Worm (Caenorhabditis elegans) whole organism, L4 larva: ENCODE results near the gene uroc-1.
A peak's percentile ranks its signal among the peaks of the same experiment; 100 is the strongest.

Experiments
- D1046.2 ChIP-seq: fragments of 200-800 bp; sonication (Bioruptor generic); IDR thresholded peaks from 2 replicates; pipeline ENCODE4 v1.3.6; 2022; ENCODE audit warnings: missing genetic modification characterization, missing compliant biosample characterization
- F10B5.3 ChIP-seq: sonication (generic microtip); optimal IDR thresholded peaks from 2 replicates; lab custom pipeline; 2016; ENCODE audit warnings: mild to moderate bottlenecking, missing genetic modification characterization, missing compliant biosample characterization
- F37D6.2 ChIP-seq: sonication (generic microtip); optimal IDR thresholded peaks from 2 replicates; lab custom pipeline; 2016; ENCODE audit warnings: mild to moderate bottlenecking, missing genetic modification characterization, missing compliant biosample characterization
- R02D3.7 ChIP-seq: fragments of 150-350 bp; sonication (generic microtip); optimal IDR thresholded peaks from 3 replicates; lab custom pipeline; 2014; ENCODE audit warnings: missing biosample characterization, missing genetic modification characterization
- Y105C5A.15 ChIP-seq: fragments of 200-800 bp; sonication (Bioruptor generic); IDR thresholded peaks from 2 replicates; pipeline ENCODE4 v1.3.6; 2022; ENCODE audit warnings: missing genetic modification characterization, missing compliant biosample characterization
- Y48G9A.11 ChIP-seq: fragments of 200-800 bp; sonication (Bioruptor generic); IDR thresholded peaks from 2 replicates; pipeline ENCODE4 v1.3.6; 2022; ENCODE audit warnings: missing genetic modification reagents, missing genetic modification characterization, missing compliant biosample characterization
- aha-1 ChIP-seq: fragments of 150-350 bp; peaks from one replicate; lab custom pipeline; 2014; ENCODE audit warnings: missing biosample characterization, missing genetic modification characterization
- ama-1 ChIP-seq: fragments of 150-350 bp; optimal IDR thresholded peaks from 2 replicates; lab custom pipeline; 2014; ENCODE audit warnings: inconsistent platforms, mixed read lengths
- ceh-28 ChIP-seq: fragments of 150-350 bp; optimal IDR thresholded peaks from 2 replicates; lab custom pipeline; 2014; ENCODE audit warnings: missing biosample characterization, missing genetic modification reagents, missing genetic modification characterization
- ceh-62 ChIP-seq: sonication (generic microtip); optimal IDR thresholded peaks from 2 replicates; lab custom pipeline; 2017; ENCODE audit warnings: missing biosample characterization, missing genetic modification characterization
- ceh-82 ChIP-seq: sonication (generic microtip); optimal IDR thresholded peaks from 2 replicates; lab custom pipeline; 2017; ENCODE audit warnings: missing biosample characterization, missing genetic modification characterization
- ces-1 ChIP-seq: fragments of 150-350 bp; sonication (generic microtip); optimal IDR thresholded peaks from 4 replicates; lab custom pipeline; 2014; ENCODE audit warnings: missing biosample characterization, missing genetic modification reagents, missing genetic modification characterization
- daf-16 ChIP-seq, 3 experiments: sonication (generic microtip); optimal IDR thresholded peaks; 2 replicates each; lab custom pipeline; 2016 to 2017; ENCODE audit warnings: missing genetic modification characterization in 3 of 3, missing genetic modification reagents in 3 of 3, mild to moderate bottlenecking in 2 of 3, missing compliant biosample characterization in 2 of 3, missing biosample characterization in 1 of 3, moderate library complexity in 1 of 3
- dmd-6 ChIP-seq: fragments of 200-800 bp; sonication (Bioruptor generic); IDR thresholded peaks from 2 replicates; pipeline ENCODE4 v1.3.6; 2022; ENCODE audit warnings: missing genetic modification reagents, missing genetic modification characterization, missing compliant biosample characterization
- duxl-1 ChIP-seq: sonication (generic microtip); optimal IDR thresholded peaks from 2 replicates; lab custom pipeline; 2016; ENCODE audit warnings: mild to moderate bottlenecking, missing genetic modification characterization, moderate library complexity, missing compliant biosample characterization; ENCODE audit not compliant: poor library complexity
- egl-27 ChIP-seq: sonication (generic microtip); optimal IDR thresholded peaks from 3 replicates; lab custom pipeline; 2017; ENCODE audit warnings: missing biosample characterization, missing genetic modification reagents, missing genetic modification characterization
- egl-43 ChIP-seq: fragments of 200-800 bp; sonication (Bioruptor generic); IDR thresholded peaks from 2 replicates; pipeline ENCODE4 v1.3.6; 2022; ENCODE audit warnings: missing genetic modification reagents, missing genetic modification characterization, missing compliant biosample characterization
- gei-8 ChIP-seq: fragments of 200-800 bp; sonication (Bioruptor generic); optimal IDR thresholded peaks from 2 replicates; lab custom pipeline; 2018; ENCODE audit warnings: mild to moderate bottlenecking, missing genetic modification characterization, missing compliant biosample characterization
- hmg-1.1 ChIP-seq: fragments of 200-800 bp; sonication (Bioruptor generic); IDR thresholded peaks from 2 replicates; pipeline ENCODE4 v1.3.6; 2022; ENCODE audit warnings: missing genetic modification reagents, missing genetic modification characterization, missing compliant biosample characterization
- jun-1 ChIP-seq: fragments of 150-350 bp; optimal IDR thresholded peaks from 2 replicates; lab custom pipeline; 2014; ENCODE audit warnings: missing biosample characterization, missing genetic modification reagents, missing genetic modification characterization
- lin-1 ChIP-seq: fragments of 200-800 bp; sonication (Bioruptor generic); IDR thresholded peaks from 2 replicates; pipeline ENCODE4 v1.3.6; 2022; ENCODE audit warnings: missing genetic modification reagents, missing genetic modification characterization, missing compliant biosample characterization
- lsy-2 ChIP-seq, 2 experiments: fragments of 150-350 bp in 1 of 2; sonication (generic microtip) in 1 of 2; optimal IDR thresholded peaks; 2 replicates each; lab custom pipeline; 2014 to 2017; ENCODE audit warnings: missing biosample characterization in 2 of 2, missing genetic modification characterization in 2 of 2
- madf-5 ChIP-seq, 2 experiments: fragments of 200-800 bp; sonication (Bioruptor generic); IDR thresholded peaks; 2 replicates each; pipeline ENCODE4 v1.3.6; 2022; ENCODE audit warnings: missing compliant biosample characterization in 2 of 2, missing genetic modification characterization in 2 of 2
- mep-1 ChIP-seq: fragments of 150-350 bp; sonication (generic microtip); optimal IDR thresholded peaks from 3 replicates; lab custom pipeline; 2014; ENCODE audit warnings: missing biosample characterization, missing genetic modification characterization
- mes-2 ChIP-seq: sonication (generic microtip); optimal IDR thresholded peaks from 2 replicates; lab custom pipeline; 2016; ENCODE audit warnings: missing genotype, mild to moderate bottlenecking, missing genetic modification characterization, missing compliant biosample characterization; ENCODE audit not compliant: poor library complexity, severe bottlenecking
- mxl-2 ChIP-seq: fragments of 200-800 bp; sonication (Bioruptor generic); conservative IDR thresholded peaks from 2 replicates; pipeline ENCODE4 v1.3.6; 2022; ENCODE audit warnings: missing genetic modification reagents, missing genetic modification characterization, missing compliant biosample characterization
- nhr-10 ChIP-seq: fragments of 150-350 bp; optimal IDR thresholded peaks from 2 replicates; lab custom pipeline; 2014; ENCODE audit warnings: missing biosample characterization, missing genetic modification characterization
- nhr-237 ChIP-seq: sonication (generic microtip); optimal IDR thresholded peaks from 2 replicates; lab custom pipeline; 2017; ENCODE audit warnings: missing biosample characterization, missing genetic modification characterization
- nhr-25 ChIP-seq: sonication (generic microtip); optimal IDR thresholded peaks from 2 replicates; lab custom pipeline; 2017; ENCODE audit warnings: missing genetic modification characterization, mild to moderate bottlenecking, missing compliant biosample characterization, antibody characterized with exemption, moderate library complexity, borderline replicate concordance; ENCODE audit not compliant: insufficient read depth
- nhr-41 ChIP-seq: fragments of 200-800 bp; sonication (Bioruptor generic); IDR thresholded peaks from 2 replicates; pipeline ENCODE4 v1.3.6; 2022; ENCODE audit warnings: missing genetic modification reagents, missing genetic modification characterization, missing compliant biosample characterization
- nhr-42 ChIP-seq: fragments of 200-800 bp; sonication (Bioruptor generic); IDR thresholded peaks from 2 replicates; pipeline ENCODE4 v1.3.6; 2022; ENCODE audit warnings: missing genetic modification characterization, missing compliant biosample characterization
- php-3 ChIP-seq: fragments of 200-800 bp; sonication (Bioruptor generic); IDR thresholded peaks from 2 replicates; pipeline ENCODE4 v1.3.6; 2022; ENCODE audit warnings: missing genetic modification reagents, missing genetic modification characterization, missing compliant biosample characterization
- rbr-2 ChIP-seq: sonication (generic microtip); optimal IDR thresholded peaks from 2 replicates; lab custom pipeline; 2016; ENCODE audit warnings: missing genotype, missing genetic modification characterization, missing compliant biosample characterization
- set-16 ChIP-seq: fragments of 200-800 bp; sonication (Bioruptor generic); IDR thresholded peaks from 2 replicates; pipeline ENCODE4 v1.3.6; 2022; ENCODE audit warnings: missing genetic modification reagents, missing genetic modification characterization, missing compliant biosample characterization
- skn-1 ChIP-seq: fragments of 150-350 bp; optimal IDR thresholded peaks from 2 replicates; lab custom pipeline; 2014; ENCODE audit warnings: missing biosample characterization, missing genetic modification characterization
- snpc-1.2 ChIP-seq: fragments of 200-800 bp; sonication (Bioruptor generic); IDR thresholded peaks from 2 replicates; pipeline ENCODE4 v1.3.6; 2022; ENCODE audit warnings: missing genetic modification reagents, missing genetic modification characterization, missing compliant biosample characterization
- snpc-4 ChIP-seq: fragments of 150-350 bp; optimal IDR thresholded peaks from 2 replicates; lab custom pipeline; 2014; ENCODE audit warnings: missing biosample characterization, missing genetic modification characterization
- spr-1 ChIP-seq: sonication (generic microtip); optimal IDR thresholded peaks from 2 replicates; lab custom pipeline; 2016; ENCODE audit warnings: mild to moderate bottlenecking, missing genetic modification characterization, missing compliant biosample characterization
- tra-1 ChIP-seq: fragments of 200-800 bp; sonication (Bioruptor generic); IDR thresholded peaks from 2 replicates; pipeline ENCODE4 v1.3.6; 2022; ENCODE audit warnings: missing genetic modification reagents, missing genetic modification characterization, missing compliant biosample characterization
- unc-130 ChIP-seq: sonication (generic microtip); optimal IDR thresholded peaks from 2 replicates; lab custom pipeline; 2016; ENCODE audit warnings: missing genetic modification reagents, missing genetic modification characterization, missing compliant biosample characterization
- vab-7 ChIP-seq: fragments of 200-800 bp; sonication (Bioruptor generic); IDR thresholded peaks from 2 replicates; pipeline ENCODE4 v1.3.6; 2022; ENCODE audit warnings: missing genetic modification reagents, missing genetic modification characterization, missing compliant biosample characterization
- zfp-3 ChIP-seq: fragments of 200-800 bp; sonication (Bioruptor generic); conservative IDR thresholded peaks from 2 replicates; pipeline ENCODE4 v1.3.6; 2022; ENCODE audit warnings: missing genetic modification reagents, missing genetic modification characterization, missing compliant biosample characterization
- zip-2 ChIP-seq: fragments of 150-350 bp; optimal IDR thresholded peaks from 2 replicates; lab custom pipeline; 2014; ENCODE audit warnings: missing biosample characterization, missing genetic modification characterization
- ztf-11 ChIP-seq: fragments of 150-350 bp; optimal IDR thresholded peaks from 2 replicates; lab custom pipeline; 2014; ENCODE audit warnings: missing biosample characterization, missing genetic modification characterization

Gene uroc-1

DNA sequence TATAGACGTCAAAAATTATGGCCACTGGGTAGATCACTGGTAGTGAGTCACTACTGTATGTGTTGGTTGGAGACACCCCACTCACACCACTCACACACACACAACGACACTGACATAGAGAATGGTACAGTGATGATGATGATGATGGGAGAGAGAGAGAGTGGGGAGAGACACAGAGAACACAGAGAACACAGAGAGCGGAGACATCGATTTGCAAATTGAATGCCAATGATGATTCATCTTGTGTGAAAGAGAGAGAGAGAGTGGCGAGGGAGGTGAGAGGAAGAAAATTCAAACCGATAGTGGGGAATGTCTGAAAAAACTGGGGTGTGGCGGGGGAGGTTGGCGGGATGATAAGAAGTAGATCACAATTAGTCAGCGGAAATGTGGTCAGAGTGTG lies 52.6 kb downstream of the uroc-1 start (continued):
- TF ChIP-seq set-16 (GFP tag; lab: Robert Waterston, UW), result 0 out of 2 replicates have a peak, but pooled peaks have one; percentile 6
- 0 out of 2 replicates have a peak, but pooled peaks have one; percentile 36 for TF ChIP-seq egl-43
- TF ChIP-seq ztf-11 (tag; lab: Kevin White, UChicago), result no peak
- peak; percentile 37 for TF ChIP-seq rbr-2
- no peak for TF ChIP-seq daf-16 (GFP tag; optimal IDR thresholded peaks at IDR 0.05; lab: Kevin White, UChicago)
- peak; percentile 18 for TF ChIP-seq daf-16 (tag; optimal IDR thresholded peaks at IDR 0.05; lab: Kevin White, UChicago)
- TF ChIP-seq nhr-41 (GFP tag; lab: Robert Waterston, UW), result no peak
- TF ChIP-seq spr-1 (tag; lab: Kevin White, UChicago), result no peak
- no peak for TF ChIP-seq D1046.2 (GFP tag; lab: Robert Waterston, UW)
- TF ChIP-seq R02D3.7 (tag; lab: Kevin White, UChicago), result no peak
- TF ChIP-seq snpc-4 (tag; lab: Kevin White, UChicago), result no peak
- peak; percentile 86 for TF ChIP-seq aha-1
- peak; percentile 38 for TF ChIP-seq ceh-28
- no peak for TF ChIP-seq php-3
- no peak for TF ChIP-seq duxl-1 (tag; lab: Kevin White, UChicago)
- no peak for TF ChIP-seq egl-27 (tag; lab: Kevin White, UChicago)
- TF ChIP-seq gei-8 (GFP tag; lab: Kevin White, UChicago), result no peak
- no peak for TF ChIP-seq Y105C5A.15 (GFP tag; lab: Robert Waterston, UW)
- peak; percentile 67 for TF ChIP-seq dmd-6 (GFP tag; lab: Robert Waterston, UW)
- peak; percentile 57 for TF ChIP-seq ama-1 (lab: Kevin White, UChicago)
- TF ChIP-seq zip-2 (tag; lab: Kevin White, UChicago), result no peak
- TF ChIP-seq hmg-1.1 (GFP tag; lab: Robert Waterston, UW), result peak; percentile 29; the same call in 1 of the 2 replicates
- peak; percentile 76 for TF ChIP-seq jun-1 (tag; lab: Kevin White, UChicago)
- peak; percentile 62; the same call in 1 of the 2 replicates for TF ChIP-seq lin-1 (GFP tag; lab: Robert Waterston, UW)
- TF ChIP-seq tra-1 (GFP tag; lab: Robert Waterston, UW), result no peak
- TF ChIP-seq skn-1 (tag; lab: Kevin White, UChicago), result no peak
- peak; percentile 76 for TF ChIP-seq nhr-25 (tag; lab: Kevin White, UChicago)
- no peak; the same call in 1 of the 2 replicates for TF ChIP-seq snpc-1.2
- peak; percentile 25 for TF ChIP-seq nhr-10 (tag; lab: Kevin White, UChicago)
- no peak for TF ChIP-seq Y48G9A.11 (GFP tag; lab: Robert Waterston, UW)
- no peak for TF ChIP-seq F37D6.2 (tag; lab: Kevin White, UChicago)
- peak; percentile 68 for TF ChIP-seq mes-2 (tag; lab: Kevin White, UChicago)
- TF ChIP-seq mep-1 (tag; lab: Kevin White, UChicago), result peak; percentile 86
- TF ChIP-seq madf-5 (GFP tag; IDR thresholded peaks at IDR 0.05; lab: Robert Waterston, UW), result no peak
- no peak for TF ChIP-seq unc-130 (GFP tag; lab: Kevin White, UChicago)
- TF ChIP-seq nhr-237 (tag; lab: Kevin White, UChicago), result no peak
- no peak for TF ChIP-seq ceh-82 (tag; lab: Kevin White, UChicago)
- TF ChIP-seq ceh-62 (tag; lab: Kevin White, UChicago), result no peak
- no peak for TF ChIP-seq nhr-42 (GFP tag; lab: Robert Waterston, UW)
- TF ChIP-seq zfp-3 (GFP tag; lab: Robert Waterston, UW), result no peak
- peak in 1 of 2 experiments; percentile 73 for TF ChIP-seq lsy-2 (tag; optimal IDR thresholded peaks at IDR 0.05; lab: Kevin White, UChicago)
- TF ChIP-seq F10B5.3 (tag; lab: Kevin White, UChicago), result peak; percentile 41
- no peak for TF ChIP-seq mxl-2 (GFP tag; lab: Robert Waterston, UW)
- TF ChIP-seq ces-1 (GFP tag; lab: Kevin White, UChicago), result no peak
- TF ChIP-seq vab-7, result no peak
